Worm (Caenorhabditis elegans): ENCODE results near the gene trpl-2.

Gene trpl-2

ce11 chrIV:4294552-4294951 is 31.9 kb upstream of the trpl-2 start, which contains the start of gene F15E6.3:
TSS of gene F15E6.3 (plus strand) at chrIV:4294895.
- TF ChIP-seq atf-7 (tag; optimal IDR thresholded peaks at IDR 0.05) (peak; percentile 34), sdz-38 (tag; optimal IDR thresholded peaks at IDR 0.05) (no peak), hmg-1.2 (GFP tag; IDR thresholded peaks at IDR 0.05) (peak; percentile 58; the same call in 1 of the 2 replicates), D2030.7 (GFP tag; IDR thresholded peaks at IDR 0.05) (no peak), rcor-1 (GFP tag; IDR thresholded peaks at IDR 0.05) (no peak), lir-1 (GFP tag; conservative IDR thresholded peaks at IDR 0.05) (no peak), cebp-1 (GFP tag; IDR thresholded peaks at IDR 0.05) (no peak), cebp-1 (tag; optimal IDR thresholded peaks at IDR 0.05) (no peak), ztf-26 (tag; optimal IDR thresholded peaks at IDR 0.05) (peak; percentile 67), C06A6.2 (GFP tag; conservative IDR thresholded peaks at IDR 0.05) (no peak), ztf-28 (GFP tag; IDR thresholded peaks at IDR 0.05) (no peak), ZK185.1 (tag; optimal IDR thresholded peaks at IDR 0.05; ENCODE audit: poor library complexity, severe bottlenecking) (no peak), attf-5 (GFP tag; optimal IDR thresholded peaks at IDR 0.05) (no peak), hmg-20 (GFP tag; IDR thresholded peaks at IDR 0.05) (no peak), mes-4 (tag; optimal IDR thresholded peaks at IDR 0.05) (no peak), aptf-3 (GFP tag; IDR thresholded peaks at IDR 0.05) (no peak), somi-1 (GFP tag; optimal IDR thresholded peaks at IDR 0.05) (peak; percentile 14), Y67H2A.10 (GFP tag; conservative IDR thresholded peaks at IDR 0.05) (no peak), Y95B8A.8 (GFP tag; IDR thresholded peaks at IDR 0.05) (no peak), dpff-1 (tag; optimal IDR thresholded peaks at IDR 0.05) (no peak), die-1 (tag; optimal IDR thresholded peaks at IDR 0.05) (no peak), nfyb-1 (GFP tag; IDR thresholded peaks at IDR 0.05) (peak; percentile 22; the same call in 1 of the 2 replicates), B0035.1 (tag; optimal IDR thresholded peaks at IDR 0.05) (no peak), T26A5.8 (tag; optimal IDR thresholded peaks at IDR 0.05) (no peak), nhr-80 (tag; optimal IDR thresholded peaks at IDR 0.05) (peak; percentile 1), madf-3 (GFP tag; IDR thresholded peaks at IDR 0.05) (no peak)

- no peak for TF ChIP-seq Y95B8A.8 (GFP tag; IDR thresholded peaks at IDR 0.05)
- TF ChIP-seq F49E8.2 (tag; optimal IDR thresholded peaks at IDR 0.05; ENCODE audit: insufficient read depth) = no peak
- no peak for TF ChIP-seq Y53F4B.3 (GFP tag; IDR thresholded peaks at IDR 0.05)
- no peak for TF ChIP-seq xnd-1 (tag; optimal IDR thresholded peaks at IDR 0.05)
These were observed 27.5 kb upstream of the trpl-2 start, which contains the start of gene F15E6.9 for ce11 chrIV:4298983-4299382. TSS of gene F15E6.9 (minus strand) at chrIV:4299083.

ce11 chrIV:4299994-4300393 is 26.5 kb upstream of the trpl-2 start:
- no peak for TF ChIP-seq somi-1 (GFP tag; optimal IDR thresholded peaks at IDR 0.05)
- no peak for TF ChIP-seq snpc-1.3 (tag; optimal IDR thresholded peaks at IDR 0.05; ENCODE audit: insufficient read depth)
- no peak for TF ChIP-seq madf-10 (tag; optimal IDR thresholded peaks at IDR 0.05)
- no peak for TF ChIP-seq ztf-6 (GFP tag; IDR thresholded peaks at IDR 0.05)

ce11 chrIV:4301202-4301601 is 25.3 kb upstream of the trpl-2 start, which contains the start of gene lgc-22:
TSS of gene lgc-22 (plus strand) at chrIV:4301306.
- TF ChIP-seq B0336.3 (GFP tag; IDR thresholded peaks at IDR 0.05) = no peak
- TF ChIP-seq madf-8 (GFP tag; conservative IDR thresholded peaks at IDR 0.05) = no peak
- no peak for TF ChIP-seq snpc-3.4 (tag; optimal IDR thresholded peaks at IDR 0.05)
- TF ChIP-seq sdz-38 (tag; optimal IDR thresholded peaks at IDR 0.05) = no peak
- TF ChIP-seq F23B12.7 (tag; optimal IDR thresholded peaks at IDR 0.05; ENCODE audit: insufficient read depth) = no peak
- TF ChIP-seq ztf-26 (tag; optimal IDR thresholded peaks at IDR 0.05) = no peak
- TF ChIP-seq dox-1 (GFP tag; IDR thresholded peaks at IDR 0.05) = peak; percentile 28; the same call in 1 of the 2 replicates
- TF ChIP-seq snpc-1.1 (tag; optimal IDR thresholded peaks at IDR 0.05; ENCODE audit: insufficient read depth) = no peak
- no peak for TF ChIP-seq tbx-9 (tag; optimal IDR thresholded peaks at IDR 0.05; ENCODE audit: borderline replicate concordance)
- no peak for TF ChIP-seq aptf-2 (GFP tag; conservative IDR thresholded peaks at IDR 0.05)
- peak; percentile 87 for TF ChIP-seq zfh-2 (GFP tag; conservative IDR thresholded peaks at IDR 0.05)
- TF ChIP-seq lin-54 (GFP tag; optimal IDR thresholded peaks at IDR 0.05) = no peak
- TF ChIP-seq mxl-1 (tag; optimal IDR thresholded peaks at IDR 0.05) = no peak
- TF ChIP-seq sptf-2 (GFP tag; optimal IDR thresholded peaks at IDR 0.05) = no peak
- TF ChIP-seq F37B4.10 (GFP tag; IDR thresholded peaks at IDR 0.05) = no peak
- no peak for TF ChIP-seq ztf-6 (GFP tag; IDR thresholded peaks at IDR 0.05)
- TF ChIP-seq bed-2 (GFP tag; IDR thresholded peaks at IDR 0.05) = no peak
